Worm (Caenorhabditis elegans): ENCODE data around the gene F40E12.1.

DNA sequence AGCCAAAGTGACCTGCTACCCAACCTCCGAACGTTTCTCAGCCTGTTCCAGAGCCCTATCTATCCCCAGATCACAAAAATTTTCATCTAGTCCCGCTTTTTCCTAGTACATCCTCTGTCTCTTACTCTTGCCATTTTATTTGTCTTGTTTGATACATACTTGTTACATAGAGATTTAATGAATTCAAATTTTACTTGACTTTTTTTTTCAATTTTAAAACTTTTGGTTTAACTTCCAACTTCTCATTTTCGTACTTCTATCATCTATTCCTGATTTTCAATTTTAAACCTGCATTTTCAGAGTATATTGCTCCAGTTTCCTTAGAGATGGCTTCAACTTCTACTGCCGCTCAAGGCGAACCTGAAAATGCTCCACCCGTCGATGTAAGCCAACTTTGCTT is 9.3 kb downstream of the F40E12.1 start, which contains the start of gene M151.3:
- no peak for TF ChIP-seq ztf-11 (tag; optimal IDR thresholded peaks at IDR 0.05)
- TF ChIP-seq zag-1 (tag; optimal IDR thresholded peaks at IDR 0.05) = no peak

Data from whole organism, L1 larva.